In genomic region chr3R:5617923-5618623, dm6 we compare ENCODE assay signal across 1 fruit fly cellular context.
TF ChIP-seq lines count a peak whose summit lies in the region.

No protein-coding gene starts in this region.

TF ChIP-seq in whole organism, prepupa, 60 proteins besides CTCF, POLR2A, EP300 and RAD21 (continued from another document):
- TF ChIP-seq CG6808 (GFP tag; optimal IDR thresholded peaks at IDR 0.05; lab: Kevin White, UChicago) (no peak), cyc (GFP tag; optimal IDR thresholded peaks at IDR 0.05; lab: Kevin White, UChicago) (peak; percentile 45), net (GFP tag; optimal IDR thresholded peaks at IDR 0.05; lab: Kevin White, UChicago) (peak; percentile 27), CG3032 (tag; optimal IDR thresholded peaks at IDR 0.05; lab: Kevin White, UChicago) (peak; percentile 17), Ets21C (GFP tag; optimal IDR thresholded peaks at IDR 0.05; lab: Kevin White, UChicago) (no peak), CG10631 (GFP tag; optimal IDR thresholded peaks at IDR 0.05; lab: Kevin White, UChicago) (no peak), salr (GFP tag; optimal IDR thresholded peaks at IDR 0.05; lab: Kevin White, UChicago) (no peak), CG31627 (GFP tag; optimal IDR thresholded peaks at IDR 0.05; lab: Kevin White, UChicago) (peak; percentile 47), Hr39 (GFP tag; optimal IDR thresholded peaks at IDR 0.05; lab: Kevin White, UChicago) (peak; percentile 51), Eip93F (GFP tag; optimal IDR thresholded peaks at IDR 0.05; lab: Kevin White, UChicago) (no peak), ss (GFP tag; optimal IDR thresholded peaks at IDR 0.05; lab: Kevin White, UChicago) (no peak), spab (GFP tag; optimal IDR thresholded peaks at IDR 0.05; lab: Kevin White, UChicago) (no peak), CG11762 (GFP tag; optimal IDR thresholded peaks at IDR 0.05; lab: Kevin White, UChicago; ENCODE audit: insufficient read depth) (no peak), CG4318 (GFP tag; optimal IDR thresholded peaks at IDR 0.05; lab: Kevin White, UChicago) (no peak), vri (GFP tag; optimal IDR thresholded peaks at IDR 0.05; lab: Kevin White, UChicago) (no peak), Gug (GFP tag; IDR thresholded peaks at IDR 0.05; lab: Robert Waterston, UW) (no peak), CG6163 (GFP tag; IDR thresholded peaks at IDR 0.05; lab: Robert Waterston, UW) (peak; percentile 72), Hr4 (GFP tag; optimal IDR thresholded peaks at IDR 0.05; lab: Kevin White, UChicago) (peak; percentile 64), fkh (GFP tag; optimal IDR thresholded peaks at IDR 0.05; lab: Kevin White, UChicago) (no peak), Sox102F (GFP tag; optimal IDR thresholded peaks at IDR 0.05; lab: Kevin White, UChicago) (no peak), CG10669 (GFP tag; optimal IDR thresholded peaks at IDR 0.05; lab: Kevin White, UChicago) (peak; percentile 25), CG11294 (GFP tag; IDR thresholded peaks at IDR 0.05; lab: Robert Waterston, UW) (no peak), dsx (GFP tag; optimal IDR thresholded peaks at IDR 0.05; lab: Kevin White, UChicago; ENCODE audit: poor library complexity, severe bottlenecking) (peak; percentile 2), Eip75B (GFP tag; optimal IDR thresholded peaks at IDR 0.05; lab: Kevin White, UChicago) (peak; percentile 52), pdm3 (GFP tag; optimal IDR thresholded peaks at IDR 0.05; lab: Kevin White, UChicago) (peak; percentile 51), svp (GFP tag; lab: Kevin White, UChicago) (peak; percentile 66), CG6792 (GFP tag; optimal IDR thresholded peaks at IDR 0.05; lab: Kevin White, UChicago) (peak; percentile 24), Sox14 (GFP tag; optimal IDR thresholded peaks at IDR 0.05; lab: Kevin White, UChicago) (peak; percentile 74), topi (GFP tag; optimal IDR thresholded peaks at IDR 0.05; lab: Kevin White, UChicago) (peak; percentile 50), CG6854 (GFP tag; optimal IDR thresholded peaks at IDR 0.05; lab: Kevin White, UChicago) (no peak), Eip78C (GFP tag; lab: Kevin White, UChicago) (peak; percentile 76), CG1621 (tag; optimal IDR thresholded peaks at IDR 0.05; lab: Kevin White, UChicago) (peak; percentile 19), CG8119 (GFP tag; IDR thresholded peaks at IDR 0.05; lab: Robert Waterston, UW) (peak; percentile 59; the same call in 2 of the 3 replicates), esn (GFP tag; optimal IDR thresholded peaks at IDR 0.05; lab: Kevin White, UChicago) (peak; percentile 47), Smox (GFP tag; optimal IDR thresholded peaks at IDR 0.05; lab: Kevin White, UChicago) (peak; percentile 8)
